Fruit fly (Drosophila melanogaster) whole organism, embryonic: ENCODE results near the gene CG1983.

Source experiments
- B-H1 ChIP-seq: fragments of 200-800 bp; sonication (Bioruptor generic); IDR thresholded peaks from 3 replicates; pipeline ENCODE4 v1.3.6; 2022; ENCODE audit warnings: missing biosample characterization, missing genetic modification characterization
- BEAF-32 ChIP-seq: fragments of 200-800 bp; sonication (Bioruptor generic); optimal IDR thresholded peaks from 3 replicates; lab custom pipeline; 2017; ENCODE audit warnings: missing biosample characterization, missing genetic modification characterization, mild to moderate bottlenecking, moderate library complexity, missing genetic modification reagents
- CG12236 ChIP-seq: fragments of 200-800 bp; sonication (Bioruptor generic); optimal IDR thresholded peaks from 2 replicates; lab custom pipeline; 2016; ENCODE audit warnings: missing biosample characterization, missing genetic modification characterization
- CG12299 ChIP-seq: fragments of 200-800 bp; sonication (Bioruptor generic); optimal IDR thresholded peaks from 2 replicates; lab custom pipeline; 2018; ENCODE audit warnings: missing biosample characterization, mild to moderate bottlenecking, missing genetic modification characterization
- CG12659 ChIP-seq: fragments of 200-800 bp; sonication (Bioruptor generic); optimal IDR thresholded peaks from 3 replicates; lab custom pipeline; 2017; ENCODE audit warnings: mild to moderate bottlenecking, missing biosample characterization, missing genetic modification reagents, missing genetic modification characterization
- CG12744 ChIP-seq: fragments of 200-800 bp; sonication (Bioruptor generic); optimal IDR thresholded peaks from 2 replicates; lab custom pipeline; 2016; ENCODE audit warnings: missing biosample characterization, missing genetic modification characterization
- CG13624 ChIP-seq: fragments of 200-800 bp; sonication (Bioruptor generic); optimal IDR thresholded peaks from 2 replicates; lab custom pipeline; 2016; ENCODE audit warnings: missing biosample characterization, missing genetic modification characterization
- CG15011 ChIP-seq: fragments of 200-800 bp; sonication (Bioruptor generic); optimal IDR thresholded peaks from 3 replicates; lab custom pipeline; 2018; ENCODE audit warnings: missing biosample characterization, mild to moderate bottlenecking, missing genetic modification characterization
- CG15479 ChIP-seq: fragments of 200-800 bp; sonication (Bioruptor generic); optimal IDR thresholded peaks from 3 replicates; lab custom pipeline; 2019; ENCODE audit warnings: missing biosample characterization, mild to moderate bottlenecking, missing genetic modification characterization, moderate library complexity
- CG16779 ChIP-seq: fragments of 200-800 bp; sonication (Bioruptor generic); IDR thresholded peaks from 2 replicates; pipeline ENCODE4 v1.3.6; 2022; ENCODE audit warnings: missing biosample characterization, missing genetic modification characterization
- CG17385 ChIP-seq: fragments of 200-800 bp; sonication (Bioruptor generic); optimal IDR thresholded peaks from 3 replicates; lab custom pipeline; 2018; ENCODE audit warnings: missing biosample characterization, mild to moderate bottlenecking, missing genetic modification characterization
- CG1832 ChIP-seq: fragments of 200-800 bp; sonication (Bioruptor generic); optimal IDR thresholded peaks from 2 replicates; lab custom pipeline; 2017; ENCODE audit warnings: missing biosample characterization, mild to moderate bottlenecking, missing genetic modification characterization, inconsistent platforms
- CG18476 ChIP-seq: fragments of 200-800 bp; sonication (Bioruptor generic); optimal IDR thresholded peaks from 2 replicates; lab custom pipeline; 2016; ENCODE audit warnings: missing biosample characterization, mild to moderate bottlenecking, missing genetic modification characterization
- CG18599 ChIP-seq: fragments of 200-800 bp; sonication (Bioruptor generic); optimal IDR thresholded peaks from 3 replicates; lab custom pipeline; 2017; ENCODE audit warnings: missing biosample characterization, missing genetic modification characterization, mild to moderate bottlenecking, moderate library complexity, missing genetic modification reagents
- CG2875 ChIP-seq: fragments of 200-800 bp; sonication (Bioruptor generic); optimal IDR thresholded peaks from 2 replicates; lab custom pipeline; 2017; ENCODE audit warnings: missing biosample characterization, mild to moderate bottlenecking, missing genetic modification characterization, missing genetic modification reagents
- CG3281 ChIP-seq: fragments of 200-800 bp; sonication (Bioruptor generic); optimal IDR thresholded peaks from 3 replicates; lab custom pipeline; 2017; ENCODE audit warnings: missing biosample characterization, mild to moderate bottlenecking, missing genetic modification characterization
- CG33557 ChIP-seq: fragments of 200-800 bp; sonication (Bioruptor generic); optimal IDR thresholded peaks from 2 replicates; lab custom pipeline; 2019; ENCODE audit warnings: missing biosample characterization, mild to moderate bottlenecking, missing genetic modification characterization, moderate library complexity
- CG6654 ChIP-seq: fragments of 200-800 bp; sonication (Bioruptor generic); optimal IDR thresholded peaks from 2 replicates; lab custom pipeline; 2017; ENCODE audit warnings: missing biosample characterization, mild to moderate bottlenecking, missing genetic modification characterization
- CG7556 ChIP-seq: fragments of 200-800 bp; sonication (Bioruptor generic); optimal IDR thresholded peaks from 2 replicates; lab custom pipeline; 2017; ENCODE audit warnings: missing biosample characterization, mild to moderate bottlenecking, missing genetic modification characterization
- CG8765 ChIP-seq: fragments of 200-800 bp; sonication (Bioruptor generic); IDR thresholded peaks from 2 replicates; pipeline ENCODE4 v1.3.6; 2022; ENCODE audit warnings: missing biosample characterization, missing genetic modification characterization
- CHES-1-like ChIP-seq: fragments of 200-800 bp; sonication (Bioruptor generic); optimal IDR thresholded peaks from 2 replicates; lab custom pipeline; 2016; ENCODE audit warnings: missing biosample characterization, missing genetic modification characterization
- Dbx ChIP-seq: fragments of 200-800 bp; sonication (Bioruptor generic); IDR thresholded peaks from 3 replicates; pipeline ENCODE4 v1.3.6; 2022; ENCODE audit warnings: missing biosample characterization, missing genetic modification characterization
- Ets65A ChIP-seq: fragments of 200-800 bp; sonication (Bioruptor generic); peaks from one replicate; lab custom pipeline; 2016; ENCODE audit warnings: missing biosample characterization, missing genetic modification characterization
- Hey ChIP-seq: fragments of 200-800 bp; sonication (Bioruptor generic); optimal IDR thresholded peaks from 3 replicates; lab custom pipeline; 2018; ENCODE audit warnings: missing biosample characterization, mild to moderate bottlenecking, missing genetic modification characterization
- Lpt ChIP-seq: fragments of >200 bp; optimal IDR thresholded peaks from 2 replicates; lab custom pipeline; 2018; ENCODE audit warnings: missing biosample characterization, missing genetic modification characterization
- MBD-R2 ChIP-seq: fragments of 200-800 bp; sonication (Bioruptor generic); IDR thresholded peaks from 2 replicates; pipeline ENCODE4 v1.3.6; 2022; ENCODE audit warnings: missing biosample characterization, missing genetic modification characterization
- Mrtf ChIP-seq: fragments of 200-800 bp; sonication (Bioruptor generic); IDR thresholded peaks from 3 replicates; pipeline ENCODE4 v1.3.6; 2022; ENCODE audit warnings: missing biosample characterization, missing genetic modification characterization
- Myb ChIP-seq: fragments of 200-800 bp; sonication (Bioruptor generic); optimal IDR thresholded peaks from 2 replicates; lab custom pipeline; 2016; ENCODE audit warnings: missing biosample characterization, missing genetic modification characterization
- NfI ChIP-seq: fragments of 200-800 bp; sonication (Bioruptor generic); optimal IDR thresholded peaks from 3 replicates; lab custom pipeline; 2018; ENCODE audit warnings: missing biosample characterization, mild to moderate bottlenecking, missing genetic modification characterization, moderate library complexity
- Six4 ChIP-seq: fragments of 200-800 bp; sonication (Bioruptor generic); optimal IDR thresholded peaks from 2 replicates; lab custom pipeline; 2016; ENCODE audit warnings: missing biosample characterization, missing genetic modification characterization
- Sry-β ChIP-seq: fragments of 200-800 bp; sonication (Bioruptor generic); optimal IDR thresholded peaks from 2 replicates; lab custom pipeline; 2018; ENCODE audit warnings: missing biosample characterization, mild to moderate bottlenecking, missing genetic modification characterization, moderate library complexity
- ase ChIP-seq: fragments of 200-800 bp; sonication (Bioruptor generic); IDR thresholded peaks from 3 replicates; pipeline ENCODE4 v1.3.6; 2022; ENCODE audit warnings: missing biosample characterization, missing genetic modification characterization
- ci ChIP-seq: fragments of 200-800 bp; sonication (Bioruptor generic); IDR thresholded peaks from 3 replicates; pipeline ENCODE4 v1.3.6; 2022; ENCODE audit warnings: missing biosample characterization, missing genetic modification characterization
- disco-r ChIP-seq: fragments of 200-800 bp; sonication (Bioruptor generic); optimal IDR thresholded peaks from 2 replicates; lab custom pipeline; 2016; ENCODE audit warnings: missing biosample characterization, missing genetic modification characterization
- en ChIP-seq: fragments of 200-800 bp; sonication (Bioruptor generic); optimal IDR thresholded peaks from 2 replicates; lab custom pipeline; 2016; ENCODE audit warnings: missing biosample characterization, missing genetic modification characterization
- esg ChIP-seq: fragments of 200-800 bp; sonication (Bioruptor generic); conservative IDR thresholded peaks from 2 replicates; pipeline ENCODE4 v1.3.6; 2022; ENCODE audit warnings: missing biosample characterization, missing genetic modification characterization
- ewg ChIP-seq: fragments of 200-800 bp; sonication (Bioruptor generic); optimal IDR thresholded peaks from 3 replicates; lab custom pipeline; 2017; ENCODE audit warnings: mild to moderate bottlenecking, missing biosample characterization, missing genetic modification reagents, missing genetic modification characterization
- hbn ChIP-seq: fragments of 200-800 bp; sonication (Bioruptor generic); IDR thresholded peaks from 2 replicates; pipeline ENCODE4 v1.3.6; 2022; ENCODE audit warnings: missing biosample characterization, missing genetic modification characterization; ENCODE audit not compliant: partially characterized antibody
- insv ChIP-seq, 2 experiments: fragments of 200-800 bp; sonication (Bioruptor generic); optimal IDR thresholded peaks; 3 replicates each; lab custom pipeline; 2016 to 2018; ENCODE audit warnings: missing biosample characterization in 2 of 2, missing genetic modification characterization in 2 of 2
- lab ChIP-seq: fragments of 200-800 bp; sonication (Bioruptor generic); optimal IDR thresholded peaks from 3 replicates; lab custom pipeline; 2017; ENCODE audit warnings: missing biosample characterization, missing genetic modification characterization, mild to moderate bottlenecking, moderate library complexity, missing genetic modification reagents
- lilli ChIP-seq: fragments of 200-800 bp; sonication (Bioruptor generic); optimal IDR thresholded peaks from 3 replicates; lab custom pipeline; 2016; ENCODE audit warnings: missing biosample characterization, missing genetic modification characterization
- nerfin-2 ChIP-seq: fragments of 200-800 bp; sonication (Bioruptor generic); IDR thresholded peaks from 2 replicates; pipeline ENCODE4 v1.3.6; 2022; ENCODE audit warnings: missing biosample characterization, missing genetic modification characterization; ENCODE audit not compliant: partially characterized antibody
- oc ChIP-seq: fragments of 200-800 bp; sonication (Bioruptor generic); optimal IDR thresholded peaks from 2 replicates; lab custom pipeline; 2018; ENCODE audit warnings: missing biosample characterization, mild to moderate bottlenecking, missing genetic modification characterization, moderate library complexity
- p53 ChIP-seq: fragments of 200-800 bp; sonication (Bioruptor generic); optimal IDR thresholded peaks from 2 replicates; lab custom pipeline; 2016; ENCODE audit warnings: missing biosample characterization, missing genetic modification characterization
- pho ChIP-seq: fragments of 200-800 bp; sonication (Bioruptor generic); optimal IDR thresholded peaks from 2 replicates; lab custom pipeline; 2016; ENCODE audit warnings: missing biosample characterization, missing genetic modification characterization
- so ChIP-seq: fragments of 200-800 bp; sonication (Bioruptor generic); IDR thresholded peaks from 3 replicates; pipeline ENCODE4 v1.3.6; 2022; ENCODE audit warnings: missing biosample characterization, missing genetic modification characterization
- stc ChIP-seq: fragments of 200-800 bp; sonication (Bioruptor generic); IDR thresholded peaks from 2 replicates; pipeline ENCODE4 v1.3.6; 2022; ENCODE audit warnings: missing biosample characterization, missing genetic modification characterization
- tgo ChIP-seq: fragments of 200-800 bp; sonication (Bioruptor generic); IDR thresholded peaks from 3 replicates; pipeline ENCODE4 v1.3.6; 2022; ENCODE audit warnings: missing biosample characterization, missing genetic modification characterization
- tx ChIP-seq: fragments of 200-800 bp; sonication (Bioruptor generic); optimal IDR thresholded peaks from 2 replicates; lab custom pipeline; 2016; ENCODE audit warnings: missing biosample characterization, missing genetic modification characterization
- vfl ChIP-seq: fragments of 200-800 bp; sonication (Bioruptor generic); optimal IDR thresholded peaks from 2 replicates; lab custom pipeline; 2016; ENCODE audit warnings: missing biosample characterization, missing genetic modification characterization
- vvl ChIP-seq: fragments of 200-800 bp; sonication (Bioruptor generic); IDR thresholded peaks from 2 replicates; pipeline ENCODE4 v1.3.6; 2022; ENCODE audit warnings: missing biosample characterization, missing genetic modification characterization
- wdn ChIP-seq: fragments of 200-800 bp; sonication (Bioruptor generic); IDR thresholded peaks from 2 replicates; pipeline ENCODE4 v1.3.6; 2022; ENCODE audit warnings: missing biosample characterization, missing genetic modification characterization

Gene CG1983

dm6 chr3R:30164162-30164561 is 13.3 kb downstream of the CG1983 start (continued):
- TF ChIP-seq hbn (GFP tag; lab: Robert Waterston, UW) = no peak
- no peak for TF ChIP-seq CHES-1-like (GFP tag; lab: Kevin White, UChicago)
- no peak for TF ChIP-seq CG13624 (GFP tag; lab: Kevin White, UChicago)
- peak; percentile 84 for TF ChIP-seq vvl (GFP tag; lab: Robert Waterston, UW)
- no peak for TF ChIP-seq vfl (GFP tag; lab: Kevin White, UChicago)
- no peak for TF ChIP-seq Sry-β (GFP tag; lab: Kevin White, UChicago)
- TF ChIP-seq CG1832 (GFP tag; lab: Kevin White, UChicago) = no peak
- TF ChIP-seq NfI (GFP tag; lab: Kevin White, UChicago) = no peak
- TF ChIP-seq oc (tag; lab: Kevin White, UChicago) = peak; percentile 80
- TF ChIP-seq CG3281 (GFP tag; lab: Kevin White, UChicago) = no peak
- TF ChIP-seq nerfin-2 = no peak
- no peak for TF ChIP-seq CG18476
- peak; percentile 31; the same call in 1 of the 3 replicates for TF ChIP-seq Mrtf
- peak; percentile 25 for TF ChIP-seq ewg
- no peak for TF ChIP-seq en (GFP tag; lab: Kevin White, UChicago)
- TF ChIP-seq ase (GFP tag; lab: Robert Waterston, UW) = 0 out of 3 replicates have a peak, but pooled peaks have one; percentile 46
- TF ChIP-seq Ets65A (GFP tag; lab: Kevin White, UChicago) = peak; percentile 5
- TF ChIP-seq CG16779 = no peak
- TF ChIP-seq esg (GFP tag; lab: Robert Waterston, UW) = peak; percentile 45
- no peak for TF ChIP-seq insv (GFP tag; optimal IDR thresholded peaks at IDR 0.05; lab: Kevin White, UChicago)
- no peak for TF ChIP-seq tx (GFP tag; lab: Kevin White, UChicago)
- TF ChIP-seq wdn (GFP tag; lab: Robert Waterston, UW) = no peak
- no peak for TF ChIP-seq CG15479 (GFP tag; lab: Kevin White, UChicago)
- TF ChIP-seq CG12744 (GFP tag; lab: Kevin White, UChicago) = no peak
- no peak for TF ChIP-seq CG6654
- TF ChIP-seq Lpt (GFP tag; lab: Kevin White, UChicago) = no peak
- peak; percentile 6 for TF ChIP-seq CG7556 (GFP tag; lab: Kevin White, UChicago)
- TF ChIP-seq lilli (GFP tag; lab: Kevin White, UChicago) = peak; percentile 6
- no peak for TF ChIP-seq BEAF-32 (GFP tag; lab: Kevin White, UChicago)
- no peak for TF ChIP-seq Dbx (GFP tag; lab: Robert Waterston, UW)
- peak; percentile 52; the same call in 1 of the 2 replicates for TF ChIP-seq stc (GFP tag; lab: Robert Waterston, UW)
- TF ChIP-seq disco-r = no peak
- TF ChIP-seq CG12659 (GFP tag; lab: Kevin White, UChicago) = no peak
- TF ChIP-seq CG15011 (GFP tag; lab: Kevin White, UChicago) = no peak
- TF ChIP-seq CG18599 (GFP tag; lab: Kevin White, UChicago) = peak; percentile 10
- TF ChIP-seq CG33557 (GFP tag; lab: Kevin White, UChicago) = no peak
- 0 out of 3 replicates have a peak, but pooled peaks have one; percentile 26 for TF ChIP-seq tgo
- no peak for TF ChIP-seq CG8765
- no peak for TF ChIP-seq CG12299 (tag; lab: Kevin White, UChicago)
- TF ChIP-seq pho = no peak
- no peak for TF ChIP-seq Hey
- no peak; the same call in 2 of the 3 replicates for TF ChIP-seq B-H1
- TF ChIP-seq ci = peak; percentile 85
- peak; percentile 29 for TF ChIP-seq lab (GFP tag; lab: Kevin White, UChicago)
- no peak for TF ChIP-seq CG2875 (GFP tag; lab: Kevin White, UChicago)
- peak; percentile 77; the same call in 2 of the 3 replicates for TF ChIP-seq so (GFP tag; lab: Robert Waterston, UW)
- no peak for TF ChIP-seq CG17385 (GFP tag; lab: Kevin White, UChicago)
- TF ChIP-seq MBD-R2 (GFP tag; lab: Robert Waterston, UW) = no peak
- TF ChIP-seq Myb (GFP tag; lab: Kevin White, UChicago) = no peak
- no peak for TF ChIP-seq Six4 (GFP tag; lab: Kevin White, UChicago)
- TF ChIP-seq p53 = no peak
- no peak for TF ChIP-seq CG12236 (GFP tag; lab: Kevin White, UChicago)
